Worm (Caenorhabditis elegans) whole organism, L3 larva: ENCODE data around the gene R11G1.2.

Experiments
- ZK546.5 ChIP-seq: sonication (generic microtip); optimal IDR thresholded peaks from 2 replicates; lab custom pipeline; 2017; ENCODE audit warnings: missing biosample characterization, missing genetic modification characterization
- ceh-16 ChIP-seq: sonication (generic microtip); optimal IDR thresholded peaks from 2 replicates; lab custom pipeline; 2017; ENCODE audit warnings: missing biosample characterization, missing genetic modification characterization
- ceh-28 ChIP-seq: fragments of 150-350 bp; optimal IDR thresholded peaks from 2 replicates; lab custom pipeline; 2014; ENCODE audit warnings: missing biosample characterization, missing genetic modification reagents, missing genetic modification characterization
- elt-2 ChIP-seq: sonication (generic microtip); optimal IDR thresholded peaks from 2 replicates; lab custom pipeline; 2016; ENCODE audit warnings: missing genetic modification reagents, mild to moderate bottlenecking, missing genetic modification characterization, missing compliant biosample characterization
- fkh-10 ChIP-seq: sonication (generic microtip); optimal IDR thresholded peaks from 2 replicates; lab custom pipeline; 2017; ENCODE audit warnings: missing biosample characterization, missing genetic modification reagents, missing genetic modification characterization
- lin-15B ChIP-seq: fragments of 150-350 bp; optimal IDR thresholded peaks from 2 replicates; lab custom pipeline; 2014; ENCODE audit warnings: missing biosample characterization, missing genetic modification characterization
- mdl-1 ChIP-seq: fragments of 150-350 bp; optimal IDR thresholded peaks from 2 replicates; lab custom pipeline; 2014; ENCODE audit warnings: missing biosample characterization, missing genetic modification characterization
- nhr-12 ChIP-seq: fragments of 150-350 bp; optimal IDR thresholded peaks from 2 replicates; lab custom pipeline; 2014; ENCODE audit warnings: missing biosample characterization, missing genetic modification characterization
- nhr-237 ChIP-seq: fragments of 150-350 bp; optimal IDR thresholded peaks from 2 replicates; lab custom pipeline; 2014; ENCODE audit warnings: missing biosample characterization, missing genetic modification characterization
- nhr-77 ChIP-seq: fragments of 150-350 bp; optimal IDR thresholded peaks from 2 replicates; lab custom pipeline; 2014; ENCODE audit warnings: missing biosample characterization, missing genetic modification characterization
- skn-1 ChIP-seq: fragments of 150-350 bp; optimal IDR thresholded peaks from 2 replicates; lab custom pipeline; 2014; ENCODE audit warnings: missing biosample characterization, missing genetic modification characterization
- snpc-4 ChIP-seq: fragments of 150-350 bp; optimal IDR thresholded peaks from 2 replicates; lab custom pipeline; 2014; ENCODE audit warnings: missing biosample characterization, missing genetic modification characterization
- unc-62 ChIP-seq: fragments of 150-350 bp; sonication (generic microtip); optimal IDR thresholded peaks from 4 replicates; lab custom pipeline; 2014; ENCODE audit warnings: missing biosample characterization, missing genetic modification reagents, missing genetic modification characterization
- ztf-11 ChIP-seq: fragments of 150-350 bp; optimal IDR thresholded peaks from 2 replicates; lab custom pipeline; 2014; ENCODE audit warnings: missing biosample characterization, missing genetic modification characterization

DNA sequence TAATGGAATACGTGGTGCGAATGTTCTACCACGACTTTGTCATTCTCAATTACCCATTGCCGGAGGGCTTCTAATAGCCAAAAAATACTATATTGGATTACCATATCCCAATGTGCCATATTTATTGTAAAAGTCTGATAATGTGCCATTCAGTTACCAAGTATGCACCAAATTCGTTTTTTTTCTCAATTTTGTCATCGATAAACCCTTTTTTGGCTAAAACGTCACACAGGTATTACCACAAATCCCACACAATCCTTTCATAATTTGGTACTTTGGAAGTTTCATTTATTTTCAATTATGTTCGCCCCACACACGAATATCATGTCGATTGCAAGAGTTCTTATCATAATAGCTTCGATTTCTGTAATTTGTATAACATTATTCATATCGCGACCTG, 22.4 kb upstream of the R11G1.2 start, which contains the start of gene vep-2:
- TF ChIP-seq elt-2 (tag; lab: Kevin White, UChicago): no peak
- TF ChIP-seq ceh-28 (tag; lab: Kevin White, UChicago): no peak
- no peak for TF ChIP-seq skn-1 (tag; lab: Kevin White, UChicago)
- TF ChIP-seq nhr-77 (tag; lab: Kevin White, UChicago): no peak
- TF ChIP-seq nhr-12 (tag; lab: Kevin White, UChicago): no peak
- no peak for TF ChIP-seq fkh-10
- no peak for TF ChIP-seq ZK546.5 (tag; lab: Kevin White, UChicago)
- no peak for TF ChIP-seq unc-62 (GFP tag; lab: Kevin White, UChicago)
- TF ChIP-seq lin-15B (tag; lab: Kevin White, UChicago): no peak
- no peak for TF ChIP-seq mdl-1 (tag; lab: Kevin White, UChicago)
- TF ChIP-seq snpc-4: no peak
- TF ChIP-seq ztf-11: no peak
- TF ChIP-seq nhr-237 (tag; lab: Kevin White, UChicago): no peak
- no peak for TF ChIP-seq ceh-16 (tag; lab: Kevin White, UChicago)
